Worm (Caenorhabditis elegans) whole organism, young adult: Measurements from ENCODE around the gene M04C3.5.

Experiments used
- B0261.1 ChIP-seq: sonication (generic microtip); optimal IDR thresholded peaks from 2 replicates; lab custom pipeline; 2016; ENCODE audit warnings: mild to moderate bottlenecking, missing genetic modification characterization, moderate library complexity, missing compliant biosample characterization
- B0336.3 ChIP-seq: fragments of 200-800 bp; sonication (Bioruptor generic); IDR thresholded peaks from 2 replicates; pipeline ENCODE4 v1.3.6; 2022; ENCODE audit warnings: missing genetic modification characterization, missing compliant biosample characterization
- C17E4.6 ChIP-seq: fragments of 200-800 bp; sonication (Bioruptor generic); IDR thresholded peaks from 2 replicates; pipeline ENCODE4 v1.3.6; 2022; ENCODE audit warnings: missing genetic modification reagents, missing genetic modification characterization, missing compliant biosample characterization
- F23B12.7 ChIP-seq: sonication (generic microtip); optimal IDR thresholded peaks from 2 replicates; lab custom pipeline; 2017; ENCODE audit warnings: missing genetic modification characterization, mild to moderate bottlenecking, missing compliant biosample characterization, antibody characterized with exemption, moderate library complexity; ENCODE audit not compliant: insufficient read depth
- F39B2.1 ChIP-seq: fragments of 200-800 bp; sonication (Bioruptor generic); IDR thresholded peaks from 2 replicates; pipeline ENCODE4 v1.3.6; 2022; ENCODE audit warnings: missing genetic modification reagents, missing genetic modification characterization, missing compliant biosample characterization
- F49E8.2 ChIP-seq: sonication (generic microtip); optimal IDR thresholded peaks from 3 replicates; lab custom pipeline; 2017; ENCODE audit warnings: missing genetic modification characterization, mild to moderate bottlenecking, missing compliant biosample characterization, antibody characterized with exemption, moderate library complexity; ENCODE audit not compliant: insufficient read depth
- F55B11.4 ChIP-seq: sonication (generic microtip); optimal IDR thresholded peaks from 2 replicates; lab custom pipeline; 2016; ENCODE audit warnings: missing compliant biosample characterization, missing genetic modification characterization, borderline replicate concordance; ENCODE audit not compliant: insufficient read depth
- F57A8.1 ChIP-seq: fragments of 200-800 bp; sonication (Bioruptor generic); optimal IDR thresholded peaks from 2 replicates; lab custom pipeline; 2018; ENCODE audit warnings: mild to moderate bottlenecking, missing genetic modification characterization, moderate library complexity, missing compliant biosample characterization
- K11D2.4 ChIP-seq: fragments of 200-800 bp; sonication (Bioruptor generic); IDR thresholded peaks from 2 replicates; pipeline ENCODE4 v1.3.6; 2022; ENCODE audit warnings: missing genetic modification reagents, missing genetic modification characterization, missing compliant biosample characterization
- K12H6.12 ChIP-seq: fragments of 200-800 bp; sonication (Bioruptor generic); optimal IDR thresholded peaks from 2 replicates; lab custom pipeline; 2018; ENCODE audit warnings: mild to moderate bottlenecking, missing genetic modification characterization, missing compliant biosample characterization
- T26A5.8 ChIP-seq: sonication (generic microtip); optimal IDR thresholded peaks from 2 replicates; lab custom pipeline; 2016; ENCODE audit warnings: missing genetic modification characterization, missing compliant biosample characterization
- Y53F4B.3 ChIP-seq: fragments of 200-800 bp; sonication (Bioruptor generic); IDR thresholded peaks from 2 replicates; pipeline ENCODE4 v1.3.6; 2022; ENCODE audit warnings: missing genetic modification reagents, missing genetic modification characterization, missing compliant biosample characterization
- Y56A3A.18 ChIP-seq: fragments of 200-800 bp; sonication (Bioruptor generic); IDR thresholded peaks from 2 replicates; pipeline ENCODE4 v1.3.6; 2022; ENCODE audit warnings: missing genetic modification reagents, missing genetic modification characterization, missing compliant biosample characterization
- Y79H2A.3 ChIP-seq: fragments of 200-800 bp; sonication (Bioruptor generic); conservative IDR thresholded peaks from 2 replicates; pipeline ENCODE4 v1.3.6; 2022; ENCODE audit warnings: missing genetic modification reagents, missing genetic modification characterization, missing compliant biosample characterization
- ZK185.1 ChIP-seq: sonication (generic microtip); optimal IDR thresholded peaks from 2 replicates; lab custom pipeline; 2016; ENCODE audit warnings: mild to moderate bottlenecking, missing genetic modification characterization, missing compliant biosample characterization; ENCODE audit not compliant: poor library complexity, severe bottlenecking
- aptf-2 ChIP-seq: fragments of 200-800 bp; sonication (Bioruptor generic); conservative IDR thresholded peaks from 2 replicates; pipeline ENCODE4 v1.3.6; 2022; ENCODE audit warnings: missing genetic modification reagents, missing genetic modification characterization, missing compliant biosample characterization
- aptf-3 ChIP-seq: fragments of 200-800 bp; sonication (Bioruptor generic); IDR thresholded peaks from 2 replicates; pipeline ENCODE4 v1.3.6; 2022; ENCODE audit warnings: missing genetic modification characterization, missing compliant biosample characterization
- athp-1 ChIP-seq: sonication (generic microtip); optimal IDR thresholded peaks from 2 replicates; lab custom pipeline; 2017; ENCODE audit warnings: mild to moderate bottlenecking, missing genetic modification characterization, missing compliant biosample characterization
- attf-3 ChIP-seq: fragments of 200-800 bp; sonication (Bioruptor generic); conservative IDR thresholded peaks from 2 replicates; pipeline ENCODE4 v1.3.6; 2022; ENCODE audit warnings: missing genetic modification reagents, missing genetic modification characterization, missing compliant biosample characterization
- attf-6 ChIP-seq: fragments of 200-800 bp; sonication (Bioruptor generic); IDR thresholded peaks from 2 replicates; pipeline ENCODE4 v1.3.6; 2022; ENCODE audit warnings: missing genetic modification reagents, missing genetic modification characterization, missing compliant biosample characterization
- ceh-40 ChIP-seq: fragments of 200-800 bp; sonication (Bioruptor generic); IDR thresholded peaks from 2 replicates; pipeline ENCODE4 v1.3.6; 2022; ENCODE audit warnings: missing genetic modification characterization, missing compliant biosample characterization
- ceh-91 ChIP-seq: fragments of 200-800 bp; sonication (Bioruptor generic); IDR thresholded peaks from 2 replicates; pipeline ENCODE4 v1.3.6; 2022; ENCODE audit warnings: missing genetic modification reagents, missing genetic modification characterization, missing compliant biosample characterization
- efl-1 ChIP-seq: fragments of 150-350 bp; optimal IDR thresholded peaks from 2 replicates; lab custom pipeline; 2014; ENCODE audit warnings: missing biosample characterization, missing genetic modification reagents, missing genetic modification characterization
- him-1 ChIP-seq: sonication (generic microtip); optimal IDR thresholded peaks from 2 replicates; lab custom pipeline; 2016; ENCODE audit warnings: missing genotype, missing genetic modification reagents, missing genetic modification characterization, missing compliant biosample characterization
- hlh-26 ChIP-seq: fragments of 200-800 bp; sonication (Bioruptor generic); conservative IDR thresholded peaks from 2 replicates; pipeline ENCODE4 v1.3.6; 2022; ENCODE audit warnings: missing genetic modification reagents, missing genetic modification characterization, missing compliant biosample characterization
- hmg-1.2 ChIP-seq: fragments of 200-800 bp; sonication (Bioruptor generic); IDR thresholded peaks from 2 replicates; pipeline ENCODE4 v1.3.6; 2022; ENCODE audit warnings: missing genetic modification reagents, missing genetic modification characterization, missing compliant biosample characterization
- hrde-1 ChIP-seq: sonication (generic microtip); optimal IDR thresholded peaks from 2 replicates; lab custom pipeline; 2016; ENCODE audit warnings: missing genetic modification characterization, mild to moderate bottlenecking, missing compliant biosample characterization, moderate library complexity, missing genotype, missing genetic modification reagents, borderline replicate concordance
- lin-40 ChIP-seq: sonication (generic microtip); optimal IDR thresholded peaks from 2 replicates; lab custom pipeline; 2016; ENCODE audit warnings: missing genetic modification characterization, mild to moderate bottlenecking, missing compliant biosample characterization, missing genotype, missing genetic modification reagents
- madf-8 ChIP-seq: fragments of 200-800 bp; sonication (Bioruptor generic); conservative IDR thresholded peaks from 2 replicates; pipeline ENCODE4 v1.3.6; 2022; ENCODE audit warnings: missing genetic modification reagents, missing genetic modification characterization, missing compliant biosample characterization
- mcd-1 ChIP-seq: fragments of 200-800 bp; sonication (Bioruptor generic); IDR thresholded peaks from 2 replicates; pipeline ENCODE4 v1.3.6; 2022; ENCODE audit warnings: missing genetic modification reagents, missing genetic modification characterization, missing compliant biosample characterization
- nfya-1 ChIP-seq: sonication (generic microtip); optimal IDR thresholded peaks from 2 replicates; lab custom pipeline; 2017; ENCODE audit warnings: antibody characterized with exemption, missing compliant biosample characterization, missing genetic modification characterization, borderline replicate concordance; ENCODE audit not compliant: insufficient read depth
- nfya-2 ChIP-seq: fragments of 200-800 bp; sonication (Bioruptor generic); IDR thresholded peaks from 2 replicates; pipeline ENCODE4 v1.3.6; 2022; ENCODE audit warnings: missing genetic modification reagents, missing genetic modification characterization, missing compliant biosample characterization
- nfyb-1 ChIP-seq: fragments of 200-800 bp; sonication (Bioruptor generic); IDR thresholded peaks from 2 replicates; pipeline ENCODE4 v1.3.6; 2022; ENCODE audit warnings: missing genetic modification reagents, missing genetic modification characterization, missing compliant biosample characterization
- snpc-1.1 ChIP-seq: sonication (generic microtip); optimal IDR thresholded peaks from 2 replicates; lab custom pipeline; 2017; ENCODE audit warnings: missing genetic modification characterization, mild to moderate bottlenecking, missing compliant biosample characterization, antibody characterized with exemption, moderate library complexity, missing genotype, missing genetic modification reagents; ENCODE audit not compliant: insufficient read depth
- sptf-2 ChIP-seq: fragments of 200-800 bp; sonication (Bioruptor generic); optimal IDR thresholded peaks from 2 replicates; lab custom pipeline; 2018; ENCODE audit warnings: mild to moderate bottlenecking, missing genetic modification characterization, missing compliant biosample characterization
- tbx-9 ChIP-seq: sonication (generic microtip); optimal IDR thresholded peaks from 2 replicates; lab custom pipeline; 2016; ENCODE audit warnings: borderline replicate concordance, missing genetic modification characterization, inconsistent platforms, missing compliant biosample characterization
- tlf-1 ChIP-seq: fragments of 200-800 bp; sonication (Bioruptor generic); optimal IDR thresholded peaks from 2 replicates; lab custom pipeline; 2018; ENCODE audit warnings: mild to moderate bottlenecking, missing genetic modification characterization, missing compliant biosample characterization
- unc-130 ChIP-seq: sonication (generic microtip); optimal IDR thresholded peaks from 2 replicates; lab custom pipeline; 2016; ENCODE audit warnings: missing genetic modification reagents, missing genetic modification characterization, missing compliant biosample characterization
- unc-62 ChIP-seq: fragments of 150-350 bp; optimal IDR thresholded peaks from 2 replicates; lab custom pipeline; 2014; ENCODE audit warnings: missing biosample characterization, missing genetic modification reagents, missing genetic modification characterization
- xnd-1 ChIP-seq: sonication (generic microtip); optimal IDR thresholded peaks from 2 replicates; lab custom pipeline; 2016; ENCODE audit warnings: missing genotype, missing genetic modification reagents, missing genetic modification characterization, missing compliant biosample characterization
- ztf-25 ChIP-seq: fragments of 200-800 bp; sonication (Bioruptor generic); IDR thresholded peaks from 2 replicates; pipeline ENCODE4 v1.3.6; 2022; ENCODE audit warnings: missing genetic modification reagents, missing genetic modification characterization, missing compliant biosample characterization
- ztf-26 ChIP-seq: sonication (generic microtip); optimal IDR thresholded peaks from 2 replicates; lab custom pipeline; 2017; ENCODE audit warnings: missing genetic modification characterization, missing compliant biosample characterization
- ztf-3 ChIP-seq: fragments of 200-800 bp; sonication (Bioruptor generic); optimal IDR thresholded peaks from 2 replicates; lab custom pipeline; 2018; ENCODE audit warnings: mild to moderate bottlenecking, missing genetic modification characterization, missing compliant biosample characterization
- ztf-6 ChIP-seq: fragments of 200-800 bp; sonication (Bioruptor generic); IDR thresholded peaks from 2 replicates; pipeline ENCODE4 v1.3.6; 2022; ENCODE audit warnings: missing genetic modification reagents, missing genetic modification characterization, missing compliant biosample characterization

M04C3.5 gene

ce11 chrV:19428936-19429335 lies 20.6 kb upstream of the M04C3.5 start (continued):
- TF ChIP-seq nfya-2 (GFP tag; lab: Robert Waterston, UW) = no peak
- no peak for TF ChIP-seq Y79H2A.3 (GFP tag; lab: Robert Waterston, UW)
- TF ChIP-seq attf-3 (GFP tag; lab: Robert Waterston, UW) = no peak

DNA sequence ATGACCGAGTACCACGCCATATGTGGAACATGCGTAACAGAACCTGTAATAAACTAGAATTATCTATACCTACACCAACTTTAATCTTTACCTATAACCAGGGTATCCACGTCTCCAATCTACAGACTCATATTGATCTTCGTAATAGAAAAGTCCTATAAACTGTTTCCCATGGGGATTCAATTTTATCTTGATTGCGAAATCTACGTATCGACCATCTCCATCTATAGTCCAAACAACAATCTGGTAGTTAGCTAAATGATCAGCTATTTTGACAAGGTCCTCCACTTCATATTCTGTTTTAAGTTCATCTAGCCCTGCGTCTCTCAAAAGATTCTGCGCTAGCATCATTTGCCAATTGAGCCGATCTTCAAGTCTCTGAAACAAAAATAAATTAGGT lies 19.9 kb upstream of the M04C3.5 start:
- TF ChIP-seq sptf-2 = no peak
- no peak for TF ChIP-seq K12H6.12 (tag; lab: Kevin White, UChicago)
- no peak for TF ChIP-seq ceh-40 (GFP tag; lab: Robert Waterston, UW)
- no peak for TF ChIP-seq hrde-1 (tag; lab: Kevin White, UChicago)
- TF ChIP-seq xnd-1 (tag; lab: Kevin White, UChicago) = no peak
- TF ChIP-seq hlh-26 = no peak
- no peak for TF ChIP-seq madf-8 (GFP tag; lab: Robert Waterston, UW)
- TF ChIP-seq athp-1 (tag; lab: Kevin White, UChicago) = no peak
- no peak for TF ChIP-seq attf-3 (GFP tag; lab: Robert Waterston, UW)
- TF ChIP-seq C17E4.6 (GFP tag; lab: Robert Waterston, UW) = no peak
- no peak for TF ChIP-seq F49E8.2
- TF ChIP-seq ZK185.1 (tag; lab: Kevin White, UChicago) = no peak
- no peak for TF ChIP-seq aptf-2 (GFP tag; lab: Robert Waterston, UW)
- no peak for TF ChIP-seq F39B2.1 (GFP tag; lab: Robert Waterston, UW)
- TF ChIP-seq, all 124 proteins: peak for 0

DNA sequence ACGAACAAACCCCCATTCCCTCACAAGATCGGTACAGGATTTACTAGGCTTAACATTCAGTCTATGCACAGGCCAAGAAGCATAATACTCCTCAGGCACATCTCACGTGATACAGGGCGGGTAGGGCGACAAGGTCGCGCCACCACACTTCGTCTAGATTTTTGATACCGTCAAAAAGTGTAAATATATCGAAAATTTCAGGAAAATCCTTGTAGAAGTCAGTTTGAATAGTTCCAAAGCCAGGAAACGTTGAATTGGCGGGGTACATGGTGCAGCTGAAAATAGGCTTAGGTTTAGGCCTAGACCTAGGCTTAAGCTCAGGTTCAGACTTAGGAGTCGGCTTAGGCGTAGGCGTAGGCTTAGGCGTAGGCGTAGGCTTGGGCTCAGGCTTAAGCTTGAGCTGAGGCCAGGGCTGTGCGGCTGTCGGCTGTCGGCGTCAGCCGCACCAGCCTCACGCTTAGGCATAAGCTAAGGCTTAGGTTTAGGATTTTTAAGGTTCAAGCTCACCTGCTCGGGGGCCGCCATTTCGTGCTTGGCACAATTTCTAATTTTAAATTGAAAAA lies 19.1 kb upstream of the M04C3.5 start:
- TF ChIP-seq lin-40 (tag; lab: Kevin White, UChicago) (no peak), Y56A3A.18 (GFP tag; lab: Robert Waterston, UW) (no peak), tbx-9 (no peak), ztf-3 (GFP tag; lab: Kevin White, UChicago) (peak; percentile 3), unc-62 (GFP tag; lab: Kevin White, UChicago) (no peak), nfyb-1 (GFP tag; lab: Robert Waterston, UW) (no peak), snpc-1.1 (tag; lab: Kevin White, UChicago) (no peak), K11D2.4 (GFP tag; lab: Robert Waterston, UW) (no peak), B0261.1 (tag; lab: Kevin White, UChicago) (no peak), F57A8.1 (GFP tag; lab: Kevin White, UChicago) (no peak), ztf-25 (GFP tag; lab: Robert Waterston, UW) (no peak), ceh-91 (GFP tag; lab: Robert Waterston, UW) (no peak), T26A5.8 (tag; lab: Kevin White, UChicago) (no peak), hmg-1.2 (GFP tag; lab: Robert Waterston, UW) (peak; percentile 28; the same call in 1 of the 2 replicates), nfya-1 (tag; lab: Kevin White, UChicago) (no peak), him-1 (tag; lab: Kevin White, UChicago) (no peak), ZK185.1 (tag; lab: Kevin White, UChicago) (no peak), mcd-1 (GFP tag; lab: Robert Waterston, UW) (no peak; the same call in 1 of the 2 replicates), efl-1 (GFP tag; lab: Kevin White, UChicago) (no peak), ztf-6 (no peak), B0336.3 (GFP tag; lab: Robert Waterston, UW) (no peak), C17E4.6 (GFP tag; lab: Robert Waterston, UW) (0 out of 2 replicates have a peak, but pooled peaks have one; percentile 10), Y53F4B.3 (no peak), attf-6 (GFP tag; lab: Robert Waterston, UW) (no peak), unc-130 (GFP tag; lab: Kevin White, UChicago) (no peak), F55B11.4 (tag; lab: Kevin White, UChicago) (no peak), tlf-1 (GFP tag; lab: Kevin White, UChicago) (no peak), F23B12.7 (tag; lab: Kevin White, UChicago) (no peak), aptf-3 (GFP tag; lab: Robert Waterston, UW) (0 out of 2 replicates have a peak, but pooled peaks have one; percentile 21), K12H6.12 (tag; lab: Kevin White, UChicago) (no peak), ztf-26 (no peak)
